Worm (Caenorhabditis elegans) whole organism, mixed stage, embryonic: ENCODE measurements around the gene daf-15.

Experiments
- blmp-1 ChIP-seq: fragments of 150-350 bp; optimal IDR thresholded peaks from 2 replicates; lab custom pipeline; 2014; ENCODE audit warnings: missing biosample characterization, missing genetic modification characterization
- ceh-43 ChIP-seq: fragments of 200-800 bp; sonication (Bioruptor generic); optimal IDR thresholded peaks from 2 replicates; lab custom pipeline; 2018; ENCODE audit warnings: mild to moderate bottlenecking, missing genetic modification characterization, moderate library complexity, missing compliant biosample characterization
- flh-1 ChIP-seq: fragments of 200-800 bp; sonication (Bioruptor generic); optimal IDR thresholded peaks from 2 replicates; lab custom pipeline; 2018; ENCODE audit warnings: mild to moderate bottlenecking, missing genetic modification characterization, moderate library complexity, missing compliant biosample characterization
- mab-5 ChIP-seq: fragments of 150-350 bp; optimal IDR thresholded peaks from 2 replicates; lab custom pipeline; 2014; ENCODE audit warnings: missing biosample characterization, missing genetic modification characterization
- unc-62 ChIP-seq: fragments of 150-350 bp; optimal IDR thresholded peaks from 2 replicates; lab custom pipeline; 2014; ENCODE audit warnings: missing biosample characterization, missing genetic modification reagents, missing genetic modification characterization
- ztf-11 ChIP-seq: fragments of 150-350 bp; optimal IDR thresholded peaks from 2 replicates; lab custom pipeline; 2014; ENCODE audit warnings: missing biosample characterization, missing genetic modification characterization

ce11 chrIV:9440880-9441336 lies 54.9 kb downstream of the daf-15 start, which contains the start of gene idh-1:
- no peak for TF ChIP-seq mab-5 (tag; lab: Kevin White, UChicago)
- TF ChIP-seq blmp-1: no peak
- no peak for TF ChIP-seq flh-1 (GFP tag; lab: Kevin White, UChicago)
- no peak for TF ChIP-seq ztf-11 (tag; lab: Kevin White, UChicago)
- TF ChIP-seq unc-62: no peak
- TF ChIP-seq ceh-43: no peak
